Worm (Caenorhabditis elegans) whole organism, midembryonic: Measurements from ENCODE around the gene msp-59.
"Not testable (repeated sequence)": the region's sequence is repeated elsewhere in the genome, so short reads cannot be mapped to it uniquely, and the experiment has no call there.

Source experiments
- T22C8.4 ChIP-seq: fragments of 200-800 bp; sonication (Bioruptor generic); IDR thresholded peaks from 2 replicates; pipeline ENCODE4 v1.3.6; 2022; ENCODE audit warnings: missing genetic modification characterization, missing compliant biosample characterization
- cog-1 ChIP-seq: sonication (generic microtip); optimal IDR thresholded peaks from 2 replicates; lab custom pipeline; 2016; ENCODE audit warnings: missing genetic modification characterization, missing compliant biosample characterization
- flt-1 ChIP-seq: fragments of 200-800 bp; sonication (Bioruptor generic); IDR thresholded peaks from 2 replicates; pipeline ENCODE4 v1.3.6; 2022; ENCODE audit warnings: missing genetic modification characterization, missing compliant biosample characterization
- klf-2 ChIP-seq: fragments of 200-800 bp; sonication (Bioruptor generic); conservative IDR thresholded peaks from 2 replicates; pipeline ENCODE4 v1.3.6; 2022; ENCODE audit warnings: missing genetic modification reagents, missing genetic modification characterization, missing compliant biosample characterization
- med-1 ChIP-seq: sonication (generic microtip); optimal IDR thresholded peaks from 2 replicates; lab custom pipeline; 2017; ENCODE audit warnings: missing genetic modification characterization, mild to moderate bottlenecking, missing compliant biosample characterization, antibody characterized with exemption, missing genetic modification reagents; ENCODE audit not compliant: insufficient read depth
- ref-1 ChIP-seq: fragments of 200-800 bp; sonication (Bioruptor generic); conservative IDR thresholded peaks from 2 replicates; pipeline ENCODE4 v1.3.6; 2022; ENCODE audit warnings: missing genetic modification reagents, missing genetic modification characterization, missing compliant biosample characterization
- tab-1 ChIP-seq: fragments of 200-800 bp; sonication (Bioruptor generic); IDR thresholded peaks from 2 replicates; pipeline ENCODE4 v1.3.6; 2022; ENCODE audit warnings: missing genetic modification characterization, missing compliant biosample characterization
- ztf-23 ChIP-seq: fragments of 200-800 bp; sonication (Bioruptor generic); IDR thresholded peaks from 2 replicates; pipeline ENCODE4 v1.3.6; 2022; ENCODE audit warnings: missing genetic modification reagents, missing genetic modification characterization, missing compliant biosample characterization
- ztf-29 ChIP-seq: fragments of 200-800 bp; sonication (Bioruptor generic); IDR thresholded peaks from 2 replicates; pipeline ENCODE4 v1.3.6; 2022; ENCODE audit warnings: missing genetic modification reagents, missing genetic modification characterization, missing compliant biosample characterization

The msp-59 gene

ce11 chrIV:5303030-5303429 lies 9.9 kb downstream of the msp-59 start, which contains the start of gene ZK354.7:
Gene ZK354.7 (minus strand): TSS chrIV:5303130.
- no peak for TF ChIP-seq T22C8.4 (GFP tag; lab: Robert Waterston, UW)
- TF ChIP-seq tab-1 (GFP tag; lab: Robert Waterston, UW) = no peak
- no peak for TF ChIP-seq ztf-29 (GFP tag; lab: Robert Waterston, UW)
- no peak for TF ChIP-seq ztf-23 (GFP tag; lab: Robert Waterston, UW)
- no peak for TF ChIP-seq flt-1
- no peak for TF ChIP-seq cog-1 (tag; lab: Kevin White, UChicago)
- no peak for TF ChIP-seq ref-1
- TF ChIP-seq klf-2 (GFP tag; lab: Robert Waterston, UW) = no peak
- no peak for TF ChIP-seq med-1 (GFP tag; lab: Kevin White, UChicago)

ce11 chrIV:5297436-5298012 lies 15.4 kb downstream of the msp-59 start, which contains the start of the genes ZK354.6 and msp-113:
Gene ZK354.6 (minus strand): TSS chrIV:5297536.
Gene msp-113 (plus strand): TSS chrIV:5297962.
- TF ChIP-seq tab-1 (GFP tag; lab: Robert Waterston, UW) = no peak
- TF ChIP-seq med-1 (GFP tag; lab: Kevin White, UChicago) = no peak
- TF ChIP-seq klf-2 (GFP tag; lab: Robert Waterston, UW) = no peak
- no peak for TF ChIP-seq ztf-23 (GFP tag; lab: Robert Waterston, UW)
- TF ChIP-seq cog-1 (tag; lab: Kevin White, UChicago) = no peak
- no peak for TF ChIP-seq ref-1
- no peak for TF ChIP-seq flt-1
- TF ChIP-seq T22C8.4 (GFP tag; lab: Robert Waterston, UW) = no peak
- no peak for TF ChIP-seq ztf-29 (GFP tag; lab: Robert Waterston, UW)

ce11 chrIV:5295240-5295639 lies 17.7 kb downstream of the msp-59 start, which contains the start of gene msp-51:
Gene msp-51 (minus strand): TSS chrIV:5295340.
- TF ChIP-seq ztf-29 (GFP tag; lab: Robert Waterston, UW); cog-1 (tag; lab: Kevin White, UChicago); klf-2 (GFP tag; lab: Robert Waterston, UW): not testable (repeated sequence)

- TF ChIP-seq ztf-29 (GFP tag; lab: Robert Waterston, UW) (no peak), klf-2 (GFP tag; lab: Robert Waterston, UW) (no peak), tab-1 (GFP tag; lab: Robert Waterston, UW) (no peak), ztf-23 (GFP tag; lab: Robert Waterston, UW) (no peak), ref-1 (no peak), med-1 (GFP tag; lab: Kevin White, UChicago) (no peak), T22C8.4 (GFP tag; lab: Robert Waterston, UW) (no peak), flt-1 (no peak), cog-1 (tag; lab: Kevin White, UChicago) (no peak)
Observed at ce11 chrIV:5294467-5294866, 18.4 kb downstream of the msp-59 start.

ce11 chrIV:5291207-5291606 lies 21.7 kb downstream of the msp-59 start:
- no peak for TF ChIP-seq flt-1
- TF ChIP-seq klf-2 (GFP tag; lab: Robert Waterston, UW) = no peak
- no peak for TF ChIP-seq cog-1 (tag; lab: Kevin White, UChicago)
- no peak for TF ChIP-seq tab-1 (GFP tag; lab: Robert Waterston, UW)
- TF ChIP-seq ztf-29 (GFP tag; lab: Robert Waterston, UW) = no peak
- no peak for TF ChIP-seq ref-1
- no peak for TF ChIP-seq T22C8.4 (GFP tag; lab: Robert Waterston, UW)
- TF ChIP-seq med-1 (GFP tag; lab: Kevin White, UChicago) = no peak
- no peak for TF ChIP-seq ztf-23 (GFP tag; lab: Robert Waterston, UW)

ce11 chrIV:5290547-5290946 lies 22.4 kb downstream of the msp-59 start, which contains the start of gene nlp-47:
Gene nlp-47 (plus strand): TSS chrIV:5290847.
- TF ChIP-seq med-1 (GFP tag; lab: Kevin White, UChicago) = no peak
- TF ChIP-seq T22C8.4 (GFP tag; lab: Robert Waterston, UW) = no peak
- no peak for TF ChIP-seq ref-1
- no peak for TF ChIP-seq klf-2 (GFP tag; lab: Robert Waterston, UW)
- TF ChIP-seq tab-1 (GFP tag; lab: Robert Waterston, UW) = no peak
- TF ChIP-seq flt-1 = no peak
- TF ChIP-seq ztf-29 (GFP tag; lab: Robert Waterston, UW) = no peak
- no peak for TF ChIP-seq cog-1 (tag; lab: Kevin White, UChicago)
- no peak for TF ChIP-seq ztf-23 (GFP tag; lab: Robert Waterston, UW)

ce11 chrIV:5288932-5289331 lies 24.0 kb downstream of the msp-59 start:
- TF ChIP-seq flt-1 (no peak), ref-1 (no peak), cog-1 (tag; lab: Kevin White, UChicago) (no peak)

ce11 chrIV:5287190-5287589 lies 25.7 kb downstream of the msp-59 start:
- TF ChIP-seq tab-1 (GFP tag; lab: Robert Waterston, UW) (no peak), ztf-29 (GFP tag; lab: Robert Waterston, UW) (no peak), ref-1 (no peak)

ce11 chrIV:5281457-5281856 lies 31.5 kb downstream of the msp-59 start:
- TF ChIP-seq cog-1 (tag; lab: Kevin White, UChicago) (no peak), tab-1 (GFP tag; lab: Robert Waterston, UW) (no peak), med-1 (GFP tag; lab: Kevin White, UChicago) (no peak), klf-2 (GFP tag; lab: Robert Waterston, UW) (no peak), ref-1 (no peak), T22C8.4 (GFP tag; lab: Robert Waterston, UW) (no peak), ztf-23 (GFP tag; lab: Robert Waterston, UW) (no peak), ztf-29 (GFP tag; lab: Robert Waterston, UW) (no peak), flt-1 (no peak)

- no peak for TF ChIP-seq T22C8.4 (GFP tag; lab: Robert Waterston, UW)
Observed at ce11 chrIV:5277752-5278151, 35.2 kb downstream of the msp-59 start, which contains the start of gene F36H12.17. Gene F36H12.17 (minus strand): TSS chrIV:5277852.
